Worm (Caenorhabditis elegans) whole organism, early embryonic: ENCODE data around the gene ssq-1.
"Not testable (repeated sequence)": the region's sequence is repeated elsewhere in the genome, so short reads cannot be mapped to it uniquely, and the experiment has no call there.

Experiments
- B0310.2 ChIP-seq: sonication (generic microtip); optimal IDR thresholded peaks from 2 replicates; lab custom pipeline; 2016; ENCODE audit warnings: mild to moderate bottlenecking, missing genetic modification characterization, missing compliant biosample characterization
- F13C5.2 ChIP-seq: sonication (generic microtip); optimal IDR thresholded peaks from 2 replicates; lab custom pipeline; 2017; ENCODE audit warnings: mild to moderate bottlenecking, missing genetic modification characterization, inconsistent platforms, missing compliant biosample characterization
- aly-1 ChIP-seq: sonication (generic microtip); optimal IDR thresholded peaks from 2 replicates; lab custom pipeline; 2016; ENCODE audit warnings: missing genetic modification characterization, missing compliant biosample characterization
- ama-1 ChIP-seq: fragments of 150-350 bp; optimal IDR thresholded peaks from 2 replicates; lab custom pipeline; 2014
- ceh-13 ChIP-seq: fragments of 200-800 bp; sonication (Bioruptor generic); optimal IDR thresholded peaks from 2 replicates; lab custom pipeline; 2018; ENCODE audit warnings: mild to moderate bottlenecking, missing genetic modification characterization, missing compliant biosample characterization
- ceh-36 ChIP-seq: sonication (generic microtip); optimal IDR thresholded peaks from 2 replicates; lab custom pipeline; 2016; ENCODE audit warnings: missing genetic modification characterization, inconsistent platforms, missing compliant biosample characterization
- ets-7 ChIP-seq: sonication (generic microtip); optimal IDR thresholded peaks from 2 replicates; lab custom pipeline; 2016; ENCODE audit warnings: missing genotype, missing genetic modification characterization, missing compliant biosample characterization
- flt-1 ChIP-seq: fragments of 200-800 bp; sonication (Bioruptor generic); IDR thresholded peaks from 2 replicates; pipeline ENCODE4 v1.3.6; 2022; ENCODE audit warnings: missing genetic modification characterization, missing compliant biosample characterization
- hmbx-1 ChIP-seq: sonication (generic microtip); optimal IDR thresholded peaks from 2 replicates; lab custom pipeline; 2016; ENCODE audit warnings: mild to moderate bottlenecking, missing genetic modification characterization, missing compliant biosample characterization
- hmg-4 ChIP-seq: fragments of 200-800 bp; sonication (Bioruptor generic); optimal IDR thresholded peaks from 2 replicates; lab custom pipeline; 2018; ENCODE audit warnings: mild to moderate bottlenecking, missing genetic modification characterization, missing compliant biosample characterization
- hnd-1 ChIP-seq: sonication (generic microtip); optimal IDR thresholded peaks from 2 replicates; lab custom pipeline; 2016; ENCODE audit warnings: missing genetic modification characterization, missing compliant biosample characterization
- pes-1 ChIP-seq: fragments of 200-800 bp; sonication (Bioruptor generic); IDR thresholded peaks from 2 replicates; pipeline ENCODE4 v1.3.6; 2022; ENCODE audit warnings: missing genetic modification reagents, missing genetic modification characterization, missing compliant biosample characterization
- scrt-1 ChIP-seq: fragments of 200-800 bp; sonication (Bioruptor generic); IDR thresholded peaks from 2 replicates; pipeline ENCODE4 v1.3.6; 2022; ENCODE audit warnings: missing genetic modification characterization, missing compliant biosample characterization
- sea-1 ChIP-seq: fragments of 200-800 bp; sonication (Bioruptor generic); conservative IDR thresholded peaks from 2 replicates; pipeline ENCODE4 v1.3.6; 2022; ENCODE audit warnings: missing genetic modification characterization, missing compliant biosample characterization
- tbx-11 ChIP-seq: fragments of 200-800 bp; sonication (Bioruptor generic); IDR thresholded peaks from 2 replicates; pipeline ENCODE4 v1.3.6; 2022; ENCODE audit warnings: missing genetic modification characterization, missing compliant biosample characterization
- tbx-37 ChIP-seq: fragments of 200-800 bp; sonication (Bioruptor generic); conservative IDR thresholded peaks from 2 replicates; pipeline ENCODE4 v1.3.6; 2022; ENCODE audit warnings: missing genetic modification reagents, missing genetic modification characterization, missing compliant biosample characterization
- tra-4 ChIP-seq: sonication (generic microtip); optimal IDR thresholded peaks from 2 replicates; lab custom pipeline; 2017; ENCODE audit warnings: missing genetic modification characterization, missing compliant biosample characterization

ssq-1 gene

ce11 chrIV:9891938-9892337, 39.6 kb downstream of the ssq-1 start, which contains the start of gene F32B6.4:
Gene F32B6.4 (minus strand): TSS chrIV:9892038.
- TF ChIP-seq ets-7 (no peak), hmbx-1 (tag; lab: Kevin White, UChicago) (no peak), ama-1 (no peak), tbx-37 (no peak), scrt-1 (GFP tag; lab: Robert Waterston, UW) (no peak), tra-4 (no peak), F13C5.2 (tag; lab: Kevin White, UChicago) (no peak), sea-1 (GFP tag; lab: Robert Waterston, UW) (no peak), flt-1 (GFP tag; lab: Robert Waterston, UW) (no peak)

ce11 chrIV:9893649-9894048, 41.3 kb downstream of the ssq-1 start, which contains the start of gene sss-1:
Gene sss-1 (minus strand): TSS chrIV:9893749.
- not testable (repeated sequence) for TF ChIP-seq pes-1 (GFP tag; lab: Robert Waterston, UW); ceh-13; scrt-1 (GFP tag; lab: Robert Waterston, UW)

ce11 chrIV:9894331-9894730, 42.0 kb downstream of the ssq-1 start, which contains the start of gene msp-77:
Gene msp-77 (plus strand): TSS chrIV:9894631.
- not testable (repeated sequence) for TF ChIP-seq scrt-1 (GFP tag; lab: Robert Waterston, UW); tra-4; hmg-4 (GFP tag; lab: Kevin White, UChicago)

- TF ChIP-seq pes-1 (GFP tag; lab: Robert Waterston, UW) (no peak), hnd-1 (tag; lab: Kevin White, UChicago) (no peak), tra-4 (no peak), ceh-36 (no peak), sea-1 (GFP tag; lab: Robert Waterston, UW) (no peak), aly-1 (no peak), ceh-13 (no peak)
These were observed 42.7 kb downstream of the ssq-1 start, which contains the start of gene ssp-32 for ce11 chrIV:9895088-9895487. Gene ssp-32 (plus strand): TSS chrIV:9895388.

ce11 chrIV:9898712-9899111, 46.4 kb downstream of the ssq-1 start, which contains the start of gene tbc-3:
Gene tbc-3 (plus strand): TSS chrIV:9899012.
- TF ChIP-seq ceh-36 (no peak), tbx-37 (no peak), scrt-1 (GFP tag; lab: Robert Waterston, UW) (no peak), hmg-4 (GFP tag; lab: Kevin White, UChicago) (no peak), hnd-1 (tag; lab: Kevin White, UChicago) (no peak), hmbx-1 (tag; lab: Kevin White, UChicago) (no peak), pes-1 (GFP tag; lab: Robert Waterston, UW) (no peak), ets-7 (no peak), flt-1 (GFP tag; lab: Robert Waterston, UW) (no peak), tbx-11 (GFP tag; lab: Robert Waterston, UW) (no peak), sea-1 (GFP tag; lab: Robert Waterston, UW) (no peak), aly-1 (no peak), F13C5.2 (tag; lab: Kevin White, UChicago) (no peak), tra-4 (no peak), ceh-13 (no peak), ama-1 (no peak), B0310.2 (tag; lab: Kevin White, UChicago) (no peak)

- TF ChIP-seq tbx-11 (GFP tag; lab: Robert Waterston, UW): no peak
- no peak for TF ChIP-seq scrt-1 (GFP tag; lab: Robert Waterston, UW)
- TF ChIP-seq aly-1: no peak
- TF ChIP-seq flt-1 (GFP tag; lab: Robert Waterston, UW): no peak
- no peak for TF ChIP-seq pes-1 (GFP tag; lab: Robert Waterston, UW)
- no peak for TF ChIP-seq hnd-1 (tag; lab: Kevin White, UChicago)
- no peak for TF ChIP-seq ceh-13
- no peak for TF ChIP-seq sea-1 (GFP tag; lab: Robert Waterston, UW)
- TF ChIP-seq tra-4: no peak
- TF ChIP-seq hmbx-1 (tag; lab: Kevin White, UChicago): no peak
- TF ChIP-seq hmg-4 (GFP tag; lab: Kevin White, UChicago): no peak
- no peak for TF ChIP-seq ceh-36
- TF ChIP-seq B0310.2 (tag; lab: Kevin White, UChicago): no peak
- no peak for TF ChIP-seq ama-1
- no peak for TF ChIP-seq ets-7
- no peak for TF ChIP-seq F13C5.2 (tag; lab: Kevin White, UChicago)
- no peak for TF ChIP-seq tbx-37
These were observed 46.9 kb downstream of the ssq-1 start for ce11 chrIV:9899227-9899626.
